Fruit fly (Drosophila melanogaster) whole organism, prepupa: ENCODE measurements around the gene Sam-S.

Experiments
- Blimp-1 ChIP-seq: fragments of 200-800 bp; sonication (Bioruptor generic); optimal IDR thresholded peaks from 3 replicates; lab custom pipeline; 2017; ENCODE audit warnings: missing biosample characterization, missing genetic modification characterization, mild to moderate bottlenecking, moderate library complexity, missing genetic modification reagents
- CG10631 ChIP-seq: fragments of 200-800 bp; sonication (Bioruptor generic); optimal IDR thresholded peaks from 2 replicates; lab custom pipeline; 2016; ENCODE audit warnings: missing biosample characterization, missing genetic modification characterization
- CG15336 ChIP-seq: fragments of 200-800 bp; sonication (Bioruptor generic); IDR thresholded peaks from 2 replicates; pipeline ENCODE4 v1.3.6; 2022; ENCODE audit warnings: missing biosample characterization, missing genetic modification characterization
- CG1621 ChIP-seq: fragments of 200-800 bp; sonication (Bioruptor generic); optimal IDR thresholded peaks from 3 replicates; lab custom pipeline; 2018; ENCODE audit warnings: missing biosample characterization, mild to moderate bottlenecking, missing genetic modification characterization
- CG16779 ChIP-seq: fragments of 200-800 bp; sonication (Bioruptor generic); optimal IDR thresholded peaks from 3 replicates; lab custom pipeline; 2017; ENCODE audit warnings: missing biosample characterization, mild to moderate bottlenecking, missing genetic modification characterization
- CG3032 ChIP-seq: fragments of 200-800 bp; optimal IDR thresholded peaks from 2 replicates; lab custom pipeline; 2019; ENCODE audit warnings: missing biosample characterization, mild to moderate bottlenecking, missing genetic modification characterization, moderate library complexity
- CG34406 ChIP-seq: fragments of 200-800 bp; sonication (Bioruptor generic); optimal IDR thresholded peaks from 3 replicates; lab custom pipeline; 2016; ENCODE audit warnings: missing biosample characterization, missing genetic modification characterization
- CG4318 ChIP-seq: fragments of 200-800 bp; sonication (Bioruptor generic); optimal IDR thresholded peaks from 3 replicates; lab custom pipeline; 2017; ENCODE audit warnings: missing biosample characterization, mild to moderate bottlenecking, missing genetic modification characterization
- CG6163 ChIP-seq: fragments of 200-800 bp; sonication (Bioruptor generic); IDR thresholded peaks from 3 replicates; pipeline ENCODE4 v1.3.6; 2022; ENCODE audit warnings: missing biosample characterization, missing genetic modification characterization
- CG6276 ChIP-seq: fragments of 200-800 bp; sonication (Bioruptor generic); optimal IDR thresholded peaks from 2 replicates; lab custom pipeline; 2017; ENCODE audit warnings: missing biosample characterization, mild to moderate bottlenecking, missing genetic modification characterization
- CG6792 ChIP-seq: fragments of 200-800 bp; sonication (Bioruptor generic); optimal IDR thresholded peaks from 3 replicates; lab custom pipeline; 2016; ENCODE audit warnings: missing biosample characterization, missing genetic modification characterization
- CG6808 ChIP-seq: fragments of 200-800 bp; sonication (Bioruptor generic); optimal IDR thresholded peaks from 3 replicates; lab custom pipeline; 2017; ENCODE audit warnings: missing biosample characterization, missing genetic modification characterization, mild to moderate bottlenecking, moderate library complexity, missing genetic modification reagents
- CG6854 ChIP-seq: fragments of 200-800 bp; sonication (Bioruptor generic); optimal IDR thresholded peaks from 2 replicates; lab custom pipeline; 2017; ENCODE audit warnings: missing biosample characterization, mild to moderate bottlenecking, missing genetic modification characterization
- CG7368 ChIP-seq: fragments of 200-800 bp; sonication (Bioruptor generic); optimal IDR thresholded peaks from 3 replicates; lab custom pipeline; 2016; ENCODE audit warnings: missing biosample characterization, missing genetic modification characterization
- CG8119 ChIP-seq: fragments of 200-800 bp; sonication (Bioruptor generic); IDR thresholded peaks from 3 replicates; pipeline ENCODE4 v1.3.6; 2022; ENCODE audit warnings: missing biosample characterization, missing genetic modification characterization
- CG8319 ChIP-seq: fragments of 200-800 bp; sonication (Bioruptor generic); optimal IDR thresholded peaks from 3 replicates; lab custom pipeline; 2016; ENCODE audit warnings: missing biosample characterization, missing genetic modification characterization
- CG8632 ChIP-seq: fragments of 200-800 bp; sonication (Bioruptor generic); optimal IDR thresholded peaks from 3 replicates; lab custom pipeline; 2016; ENCODE audit warnings: missing biosample characterization, missing genetic modification characterization
- CG9139 ChIP-seq: fragments of 200-800 bp; sonication (Bioruptor generic); optimal IDR thresholded peaks from 3 replicates; lab custom pipeline; 2017; ENCODE audit warnings: missing biosample characterization, mild to moderate bottlenecking, missing genetic modification characterization
- Eip75B ChIP-seq: fragments of 200-800 bp; sonication (Bioruptor generic); optimal IDR thresholded peaks from 3 replicates; lab custom pipeline; 2016; ENCODE audit warnings: missing biosample characterization, missing genetic modification characterization
- Eip78C ChIP-seq: fragments of 200-800 bp; sonication (Bioruptor generic); peaks from one replicate; lab custom pipeline; 2016; ENCODE audit warnings: missing biosample characterization, missing genetic modification characterization
- Eip93F ChIP-seq: fragments of 200-800 bp; sonication (Bioruptor generic); optimal IDR thresholded peaks from 2 replicates; lab custom pipeline; 2016; ENCODE audit warnings: missing biosample characterization, mild to moderate bottlenecking, missing genetic modification characterization
- Ets96B ChIP-seq: fragments of 200-800 bp; optimal IDR thresholded peaks from 2 replicates; lab custom pipeline; 2019; ENCODE audit warnings: missing biosample characterization, mild to moderate bottlenecking, missing genetic modification characterization, moderate library complexity
- Gug ChIP-seq: fragments of 200-800 bp; sonication (Bioruptor generic); IDR thresholded peaks from 2 replicates; pipeline ENCODE4 v1.3.6; 2022; ENCODE audit warnings: missing biosample characterization, missing genetic modification characterization
- Hr39 ChIP-seq: fragments of 200-800 bp; sonication (Bioruptor generic); optimal IDR thresholded peaks from 2 replicates; lab custom pipeline; 2016; ENCODE audit warnings: missing biosample characterization, missing genetic modification characterization
- Hr4 ChIP-seq: fragments of 200-800 bp; sonication (Bioruptor generic); optimal IDR thresholded peaks from 3 replicates; lab custom pipeline; 2016; ENCODE audit warnings: missing biosample characterization, missing genetic modification characterization
- Lpt ChIP-seq: fragments of 200-800 bp; sonication (Bioruptor generic); optimal IDR thresholded peaks from 3 replicates; lab custom pipeline; 2016; ENCODE audit warnings: missing biosample characterization, missing genetic modification characterization
- Met ChIP-seq: fragments of 200-800 bp; sonication (Bioruptor generic); optimal IDR thresholded peaks from 3 replicates; lab custom pipeline; 2016; ENCODE audit warnings: missing biosample characterization, missing genetic modification characterization
- OdsH ChIP-seq: fragments of 200-800 bp; sonication (Bioruptor generic); optimal IDR thresholded peaks from 3 replicates; lab custom pipeline; 2016; ENCODE audit warnings: missing biosample characterization, missing genetic modification characterization
- Smox ChIP-seq: fragments of 200-800 bp; sonication (Bioruptor generic); optimal IDR thresholded peaks from 3 replicates; lab custom pipeline; 2016; ENCODE audit warnings: missing biosample characterization, missing genetic modification characterization
- Sox102F ChIP-seq: fragments of 200-800 bp; sonication (Bioruptor generic); optimal IDR thresholded peaks from 2 replicates; lab custom pipeline; 2016; ENCODE audit warnings: missing biosample characterization, mild to moderate bottlenecking, missing genetic modification characterization
- Sox15 ChIP-seq: fragments of 200-800 bp; sonication (Bioruptor generic); optimal IDR thresholded peaks from 3 replicates; lab custom pipeline; 2016; ENCODE audit warnings: missing biosample characterization, missing genetic modification characterization
- dac ChIP-seq: fragments of 200-800 bp; sonication (Bioruptor generic); optimal IDR thresholded peaks from 2 replicates; lab custom pipeline; 2017; ENCODE audit warnings: missing biosample characterization, mild to moderate bottlenecking, missing genetic modification characterization
- dsx ChIP-seq: fragments of 200-800 bp; optimal IDR thresholded peaks from 3 replicates; lab custom pipeline; 2019; ENCODE audit warnings: missing biosample characterization, mild to moderate bottlenecking, missing genetic modification characterization, moderate library complexity; ENCODE audit not compliant: poor library complexity, severe bottlenecking
- esn ChIP-seq: fragments of 200-800 bp; sonication (Bioruptor generic); optimal IDR thresholded peaks from 2 replicates; lab custom pipeline; 2016; ENCODE audit warnings: missing biosample characterization, mild to moderate bottlenecking, missing genetic modification characterization, moderate library complexity
- fd59A ChIP-seq: fragments of 200-800 bp; sonication (Bioruptor generic); optimal IDR thresholded peaks from 2 replicates; lab custom pipeline; 2017; ENCODE audit warnings: missing biosample characterization, mild to moderate bottlenecking, missing genetic modification characterization, missing genetic modification reagents
- fd85E ChIP-seq: fragments of 200-800 bp; sonication (Bioruptor generic); optimal IDR thresholded peaks from 3 replicates; lab custom pipeline; 2016; ENCODE audit warnings: missing biosample characterization, missing genetic modification characterization
- fkh ChIP-seq: fragments of 200-800 bp; sonication (Bioruptor generic); optimal IDR thresholded peaks from 3 replicates; lab custom pipeline; 2017; ENCODE audit warnings: missing biosample characterization, mild to moderate bottlenecking, missing genetic modification characterization, moderate library complexity
- net ChIP-seq: fragments of 200-800 bp; sonication (Bioruptor generic); optimal IDR thresholded peaks from 3 replicates; lab custom pipeline; 2016; ENCODE audit warnings: missing biosample characterization, missing genetic modification characterization
- pdm3 ChIP-seq: fragments of 200-800 bp; sonication (Bioruptor generic); optimal IDR thresholded peaks from 3 replicates; lab custom pipeline; 2016; ENCODE audit warnings: missing biosample characterization, missing genetic modification characterization
- salr ChIP-seq, 2 experiments: fragments of 200-800 bp; sonication (Bioruptor generic); optimal IDR thresholded peaks; 3 replicates each; lab custom pipeline; 2016 to 2018; ENCODE audit warnings: missing biosample characterization in 2 of 2, missing genetic modification characterization in 2 of 2, mild to moderate bottlenecking in 1 of 2
- spab ChIP-seq: fragments of 200-800 bp; sonication (Bioruptor generic); optimal IDR thresholded peaks from 2 replicates; lab custom pipeline; 2017; ENCODE audit warnings: missing biosample characterization, mild to moderate bottlenecking, missing genetic modification characterization, missing genetic modification reagents
- ss ChIP-seq, 2 experiments: fragments of 200-800 bp; sonication (Bioruptor generic); optimal IDR thresholded peaks; 2 replicates in 1 of 2; 3 replicates in 1 of 2; lab custom pipeline; 2017 to 2018; ENCODE audit warnings: mild to moderate bottlenecking in 2 of 2, missing biosample characterization in 2 of 2, missing genetic modification characterization in 2 of 2, moderate library complexity in 1 of 2
- topi ChIP-seq: fragments of 200-800 bp; sonication (Bioruptor generic); optimal IDR thresholded peaks from 3 replicates; lab custom pipeline; 2016; ENCODE audit warnings: missing biosample characterization, missing genetic modification characterization
- vri ChIP-seq: fragments of 200-800 bp; sonication (Bioruptor generic); optimal IDR thresholded peaks from 3 replicates; lab custom pipeline; 2016; ENCODE audit warnings: missing biosample characterization, mild to moderate bottlenecking, missing genetic modification characterization

Sam-S gene

dm6 chr2L:131466-132270, 25.0 kb downstream of the Sam-S start, which contains the start of gene Gs1 (continued):
- TF ChIP-seq CG7368 (GFP tag; lab: Kevin White, UChicago), result no peak
- TF ChIP-seq pdm3 (GFP tag; lab: Kevin White, UChicago), result no peak
- peak; percentile 55; the same call in 1 of the 2 replicates for TF ChIP-seq CG15336 (GFP tag; lab: Robert Waterston, UW)
- no peak for TF ChIP-seq Eip93F (GFP tag; lab: Kevin White, UChicago)
- peak; percentile 100 for TF ChIP-seq CG6808 (GFP tag; lab: Kevin White, UChicago)
- no peak for TF ChIP-seq Smox (GFP tag; lab: Kevin White, UChicago)
- TF ChIP-seq salr (GFP tag; optimal IDR thresholded peaks at IDR 0.05; lab: Kevin White, UChicago), result peak in 1 of 2 experiments; percentile 21
- no peak for TF ChIP-seq Gug (GFP tag; lab: Robert Waterston, UW)
- TF ChIP-seq CG9139 (GFP tag; lab: Kevin White, UChicago), result peak; percentile 50
- TF ChIP-seq vri (GFP tag; lab: Kevin White, UChicago), result peak; percentile 60
- TF ChIP-seq CG10631 (GFP tag; lab: Kevin White, UChicago), result no peak
- peak; percentile 87 for TF ChIP-seq Eip78C (GFP tag; lab: Kevin White, UChicago)
- no peak for TF ChIP-seq Sox15 (GFP tag; lab: Kevin White, UChicago)
- TF ChIP-seq Hr39 (GFP tag; lab: Kevin White, UChicago), result no peak
- peak; percentile 68 for TF ChIP-seq net (GFP tag; lab: Kevin White, UChicago)
- peak; percentile 58 to 72 for TF ChIP-seq ss (GFP tag; optimal IDR thresholded peaks at IDR 0.05; lab: Kevin White, UChicago)
- TF ChIP-seq Lpt (GFP tag; lab: Kevin White, UChicago), result peak; percentile 15
- no peak for TF ChIP-seq CG34406
- no peak for TF ChIP-seq dac (GFP tag; lab: Kevin White, UChicago)
- TF ChIP-seq OdsH (GFP tag; lab: Kevin White, UChicago), result peak; percentile 5
- peak; percentile 39 for TF ChIP-seq CG16779 (tag; lab: Kevin White, UChicago)
- TF ChIP-seq CG6854, result peak; percentile 37

DNA sequence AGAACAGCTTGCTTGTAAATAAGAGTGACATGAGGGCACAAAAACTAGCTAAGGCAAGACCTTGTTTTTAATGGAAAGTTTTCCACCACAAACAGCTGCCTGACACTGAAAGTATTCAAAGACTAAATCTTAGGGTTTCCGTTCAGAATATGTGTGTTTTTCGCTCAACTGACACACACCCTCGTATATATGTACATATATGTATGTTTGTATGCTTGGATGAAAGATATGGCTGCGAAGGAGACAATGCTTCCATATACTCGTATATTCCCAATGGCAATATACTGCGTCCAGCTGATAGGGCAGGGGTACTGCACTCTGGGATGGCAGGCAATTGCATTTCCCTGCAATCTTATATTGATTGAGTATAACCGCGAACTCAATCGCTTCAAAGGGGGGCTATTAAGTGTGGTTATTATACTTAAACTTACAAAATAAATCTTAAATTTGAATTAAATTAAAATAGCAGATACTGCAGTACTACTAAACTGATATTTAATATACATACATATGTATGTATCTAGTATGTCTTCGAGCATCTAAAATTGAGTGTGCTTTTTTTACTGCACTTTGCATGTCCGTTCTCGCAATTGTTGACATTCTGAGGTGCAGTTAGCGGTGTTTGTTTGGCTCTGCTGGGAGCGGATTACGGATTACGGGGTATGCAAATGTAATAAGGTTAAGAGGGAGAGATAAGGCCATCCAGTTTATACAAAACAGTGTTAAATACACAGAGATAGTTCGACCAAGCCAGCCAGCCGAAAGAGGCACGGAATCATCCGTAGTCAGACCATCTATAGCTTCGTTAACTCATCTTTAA, 28.1 kb downstream of the Sam-S start:
- TF ChIP-seq CG4318 (GFP tag; lab: Kevin White, UChicago) (no peak), topi (no peak), CG1621 (tag; lab: Kevin White, UChicago) (no peak), CG7368 (GFP tag; lab: Kevin White, UChicago) (no peak), Sox102F (GFP tag; lab: Kevin White, UChicago) (no peak), CG6276 (GFP tag; lab: Kevin White, UChicago) (no peak), dsx (GFP tag; lab: Kevin White, UChicago) (no peak), ss (GFP tag; optimal IDR thresholded peaks at IDR 0.05; lab: Kevin White, UChicago) (peak in 1 of 2 experiments; percentile 0), Sox15 (GFP tag; lab: Kevin White, UChicago) (no peak), dac (GFP tag; lab: Kevin White, UChicago) (no peak), CG9139 (GFP tag; lab: Kevin White, UChicago) (no peak), fd59A (no peak), CG6808 (GFP tag; lab: Kevin White, UChicago) (no peak), CG15336 (GFP tag; lab: Robert Waterston, UW) (no peak), CG8632 (no peak), Ets96B (tag; lab: Kevin White, UChicago) (peak; percentile 20), fkh (no peak), CG10631 (GFP tag; lab: Kevin White, UChicago) (peak; percentile 18), CG6792 (GFP tag; lab: Kevin White, UChicago) (peak; percentile 16), CG8119 (GFP tag; lab: Robert Waterston, UW) (no peak), fd85E (GFP tag; lab: Kevin White, UChicago) (no peak), CG3032 (tag; lab: Kevin White, UChicago) (no peak), Gug (GFP tag; lab: Robert Waterston, UW) (no peak), Lpt (GFP tag; lab: Kevin White, UChicago) (no peak), Smox (GFP tag; lab: Kevin White, UChicago) (no peak), Hr4 (GFP tag; lab: Kevin White, UChicago) (no peak), Met (GFP tag; lab: Kevin White, UChicago) (no peak), spab (GFP tag; lab: Kevin White, UChicago) (no peak), Blimp-1 (GFP tag; lab: Kevin White, UChicago) (no peak), CG8319 (GFP tag; lab: Kevin White, UChicago) (no peak), CG6163 (GFP tag; lab: Robert Waterston, UW) (0 out of 3 replicates have a peak, but pooled peaks have one; percentile 29), Eip75B (GFP tag; lab: Kevin White, UChicago) (peak; percentile 2), Eip93F (GFP tag; lab: Kevin White, UChicago) (no peak), esn (GFP tag; lab: Kevin White, UChicago) (no peak)
